Fruit fly (Drosophila melanogaster) whole organism, embryonic: ENCODE results near the gene CG16753.

Experiments used
- Ada2b ChIP-seq: fragments of 200-800 bp; sonication (Bioruptor generic); IDR thresholded peaks from 2 replicates; pipeline ENCODE4 v1.3.6; 2022; ENCODE audit warnings: missing biosample characterization, missing genetic modification characterization
- B-H1 ChIP-seq: fragments of 200-800 bp; sonication (Bioruptor generic); IDR thresholded peaks from 3 replicates; pipeline ENCODE4 v1.3.6; 2022; ENCODE audit warnings: missing biosample characterization, missing genetic modification characterization
- CG10209 ChIP-seq: fragments of 200-800 bp; sonication (Bioruptor generic); optimal IDR thresholded peaks from 3 replicates; lab custom pipeline; 2017; ENCODE audit warnings: missing biosample characterization, mild to moderate bottlenecking, missing genetic modification characterization, missing genetic modification reagents
- CG11504 ChIP-seq: fragments of 200-800 bp; sonication (Bioruptor generic); optimal IDR thresholded peaks from 3 replicates; lab custom pipeline; 2019; ENCODE audit warnings: missing biosample characterization, mild to moderate bottlenecking, missing genetic modification characterization, moderate library complexity
- CG11560 ChIP-seq: fragments of 200-800 bp; sonication (Bioruptor generic); IDR thresholded peaks from 3 replicates; pipeline ENCODE4 v1.3.6; 2022; ENCODE audit warnings: missing biosample characterization, missing genetic modification characterization
- CG12071 ChIP-seq: fragments of 200-800 bp; sonication (Bioruptor generic); optimal IDR thresholded peaks from 3 replicates; lab custom pipeline; 2018; ENCODE audit warnings: missing biosample characterization, mild to moderate bottlenecking, missing genetic modification characterization
- CG13287 ChIP-seq: fragments of 200-800 bp; sonication (Bioruptor generic); IDR thresholded peaks from 2 replicates; pipeline ENCODE4 v1.3.6; 2022; ENCODE audit warnings: missing biosample characterization, missing genetic modification characterization; ENCODE audit not compliant: partially characterized antibody
- CG13424 ChIP-seq: fragments of 200-800 bp; sonication (Bioruptor generic); optimal IDR thresholded peaks from 2 replicates; lab custom pipeline; 2019; ENCODE audit warnings: missing biosample characterization, mild to moderate bottlenecking, missing genetic modification characterization, moderate library complexity
- CG13624 ChIP-seq: fragments of 200-800 bp; sonication (Bioruptor generic); optimal IDR thresholded peaks from 2 replicates; lab custom pipeline; 2016; ENCODE audit warnings: missing biosample characterization, missing genetic modification characterization
- CG13894 ChIP-seq: fragments of 200-800 bp; sonication (Bioruptor generic); optimal IDR thresholded peaks from 3 replicates; lab custom pipeline; 2018; ENCODE audit warnings: missing biosample characterization, mild to moderate bottlenecking, missing genetic modification characterization, moderate library complexity
- CG17361 ChIP-seq: fragments of 200-800 bp; sonication (Bioruptor generic); IDR thresholded peaks from 3 replicates; pipeline ENCODE4 v1.3.6; 2022; ENCODE audit warnings: missing biosample characterization, missing genetic modification characterization
- CG17612 ChIP-seq: fragments of 200-800 bp; sonication (Bioruptor generic); IDR thresholded peaks from 2 replicates; pipeline ENCODE4 v1.3.6; 2022; ENCODE audit warnings: missing biosample characterization, missing genetic modification characterization
- CG1792 ChIP-seq: fragments of 200-800 bp; sonication (Bioruptor generic); optimal IDR thresholded peaks from 2 replicates; lab custom pipeline; 2016; ENCODE audit warnings: missing biosample characterization, missing genetic modification characterization
- CG2678 ChIP-seq: fragments of 200-800 bp; sonication (Bioruptor generic); optimal IDR thresholded peaks from 3 replicates; lab custom pipeline; 2019; ENCODE audit warnings: missing biosample characterization, mild to moderate bottlenecking, missing genetic modification characterization, moderate library complexity
- CG4617 ChIP-seq: fragments of 200-800 bp; sonication (Bioruptor generic); optimal IDR thresholded peaks from 3 replicates; lab custom pipeline; 2016; ENCODE audit warnings: missing biosample characterization, missing genetic modification characterization, borderline replicate concordance
- CG6689 ChIP-seq: fragments of 200-800 bp; sonication (Bioruptor generic); IDR thresholded peaks from 2 replicates; pipeline ENCODE4 v1.3.6; 2022; ENCODE audit warnings: missing biosample characterization, missing genetic modification characterization
- Chrac-16 ChIP-seq: fragments of 200-800 bp; sonication (Bioruptor generic); optimal IDR thresholded peaks from 3 replicates; lab custom pipeline; 2016; ENCODE audit warnings: missing biosample characterization, missing genetic modification characterization
- Dip2 ChIP-seq: fragments of 200-800 bp; sonication (Bioruptor generic); IDR thresholded peaks from 2 replicates; pipeline ENCODE4 v1.3.6; 2022; ENCODE audit warnings: missing biosample characterization, missing genetic modification characterization
- Elba2 ChIP-seq: fragments of 200-800 bp; sonication (Bioruptor generic); optimal IDR thresholded peaks from 3 replicates; lab custom pipeline; 2016; ENCODE audit warnings: missing biosample characterization, missing genetic modification characterization
- Max ChIP-seq: fragments of 200-800 bp; sonication (Bioruptor generic); optimal IDR thresholded peaks from 2 replicates; lab custom pipeline; 2016; ENCODE audit warnings: missing biosample characterization, mild to moderate bottlenecking, missing genetic modification characterization
- Meics ChIP-seq: fragments of 200-800 bp; sonication (Bioruptor generic); optimal IDR thresholded peaks from 2 replicates; lab custom pipeline; 2017; ENCODE audit warnings: missing biosample characterization, mild to moderate bottlenecking, missing genetic modification characterization
- Mes4 ChIP-seq: fragments of 200-800 bp; sonication (Bioruptor generic); optimal IDR thresholded peaks from 2 replicates; lab custom pipeline; 2016; ENCODE audit warnings: missing biosample characterization, missing genetic modification characterization
- Oaz ChIP-seq: fragments of 200-800 bp; sonication (Bioruptor generic); IDR thresholded peaks from 2 replicates; pipeline ENCODE4 v1.3.6; 2022; ENCODE audit warnings: missing biosample characterization, missing genetic modification characterization
- Opbp ChIP-seq: fragments of 200-800 bp; sonication (Bioruptor generic); IDR thresholded peaks from 3 replicates; pipeline ENCODE4 v1.3.6; 2022; ENCODE audit warnings: missing biosample characterization, missing genetic modification characterization; ENCODE audit not compliant: partially characterized antibody
- Optix ChIP-seq: fragments of 200-800 bp; sonication (Bioruptor generic); IDR thresholded peaks from 3 replicates; pipeline ENCODE4 v1.3.6; 2022; ENCODE audit warnings: missing biosample characterization, missing genetic modification characterization
- Pdp1 ChIP-seq, 2 experiments: fragments of 200-800 bp; sonication (Bioruptor generic); optimal IDR thresholded peaks; 3 replicates each; lab custom pipeline; 2016; ENCODE audit warnings: missing biosample characterization in 2 of 2, missing genetic modification characterization in 2 of 2, mild to moderate bottlenecking in 1 of 2, moderate library complexity in 1 of 2
- Rfx ChIP-seq: fragments of 200-800 bp; sonication (Bioruptor generic); IDR thresholded peaks from 2 replicates; pipeline ENCODE4 v1.3.6; 2022; ENCODE audit warnings: missing biosample characterization, missing genetic modification characterization
- Sin3A ChIP-seq: fragments of >200 bp; optimal IDR thresholded peaks from 2 replicates; lab custom pipeline; 2018
- Trl ChIP-seq, 3 experiments: fragments of >200 bp in 2 of 3; fragments of 200-800 bp in 1 of 3; sonication (Bioruptor generic) in 1 of 3; optimal IDR thresholded peaks; 2 replicates in 1 of 3; 3 replicates in 2 of 3; lab custom pipeline; 2016 to 2017; ENCODE audit warnings: missing biosample characterization in 1 of 3, missing genetic modification characterization in 1 of 3
- Vsx1 ChIP-seq: fragments of 200-800 bp; sonication (Bioruptor generic); optimal IDR thresholded peaks from 2 replicates; lab custom pipeline; 2017; ENCODE audit warnings: missing biosample characterization, mild to moderate bottlenecking, missing genetic modification characterization, missing genetic modification reagents
- Xbp1 ChIP-seq: fragments of 200-800 bp; sonication (Bioruptor generic); optimal IDR thresholded peaks from 3 replicates; lab custom pipeline; 2016; ENCODE audit warnings: missing biosample characterization, mild to moderate bottlenecking, missing genetic modification characterization
- abd-A ChIP-seq: fragments of 200-800 bp; sonication (Bioruptor generic); optimal IDR thresholded peaks from 3 replicates; lab custom pipeline; 2019; ENCODE audit warnings: missing biosample characterization, mild to moderate bottlenecking, missing genetic modification characterization, moderate library complexity
- ase ChIP-seq: fragments of 200-800 bp; sonication (Bioruptor generic); IDR thresholded peaks from 3 replicates; pipeline ENCODE4 v1.3.6; 2022; ENCODE audit warnings: missing biosample characterization, missing genetic modification characterization
- az2 ChIP-seq: fragments of 200-800 bp; sonication (Bioruptor generic); optimal IDR thresholded peaks from 3 replicates; lab custom pipeline; 2016; ENCODE audit warnings: missing biosample characterization, missing genetic modification characterization
- bab2 ChIP-seq: fragments of 200-800 bp; sonication (Bioruptor generic); optimal IDR thresholded peaks from 2 replicates; lab custom pipeline; 2016; ENCODE audit warnings: missing biosample characterization, missing genetic modification characterization
- bigmax ChIP-seq: fragments of 200-800 bp; sonication (Bioruptor generic); optimal IDR thresholded peaks from 2 replicates; lab custom pipeline; 2018; ENCODE audit warnings: missing biosample characterization, mild to moderate bottlenecking, missing genetic modification characterization
- da ChIP-seq: fragments of 200-800 bp; sonication (Bioruptor generic); optimal IDR thresholded peaks from 2 replicates; lab custom pipeline; 2016; ENCODE audit warnings: missing biosample characterization, missing genetic modification characterization
- dmrt11E ChIP-seq: fragments of 200-800 bp; sonication (Bioruptor generic); optimal IDR thresholded peaks from 3 replicates; lab custom pipeline; 2018; ENCODE audit warnings: missing biosample characterization, mild to moderate bottlenecking, missing genetic modification characterization, moderate library complexity
- fru ChIP-seq: fragments of >200 bp; optimal IDR thresholded peaks from 2 replicates; lab custom pipeline; 2017
- grn ChIP-seq: fragments of 200-800 bp; sonication (Bioruptor generic); optimal IDR thresholded peaks from 3 replicates; lab custom pipeline; 2017; ENCODE audit warnings: missing biosample characterization, missing genetic modification characterization
- gro ChIP-seq: fragments of 200-800 bp; sonication (Bioruptor generic); optimal IDR thresholded peaks from 2 replicates; lab custom pipeline; 2016; ENCODE audit warnings: missing biosample characterization, missing genetic modification characterization
- mam ChIP-seq: fragments of 200-800 bp; sonication (Bioruptor generic); optimal IDR thresholded peaks from 3 replicates; lab custom pipeline; 2016; ENCODE audit warnings: missing biosample characterization, missing genetic modification characterization
- p53 ChIP-seq: fragments of 200-800 bp; sonication (Bioruptor generic); optimal IDR thresholded peaks from 2 replicates; lab custom pipeline; 2016; ENCODE audit warnings: missing biosample characterization, missing genetic modification characterization
- psq ChIP-seq: fragments of 200-800 bp; sonication (Bioruptor generic); optimal IDR thresholded peaks from 2 replicates; lab custom pipeline; 2017; ENCODE audit warnings: missing biosample characterization, missing genetic modification characterization
- scrt ChIP-seq: fragments of 200-800 bp; sonication (Bioruptor generic); optimal IDR thresholded peaks from 2 replicates; lab custom pipeline; 2018; ENCODE audit warnings: missing biosample characterization, mild to moderate bottlenecking, missing genetic modification characterization, moderate library complexity
- sqz ChIP-seq: fragments of 200-800 bp; sonication (Bioruptor generic); optimal IDR thresholded peaks from 3 replicates; lab custom pipeline; 2018; ENCODE audit warnings: missing biosample characterization, mild to moderate bottlenecking, missing genetic modification characterization
- ssp ChIP-seq: fragments of 200-800 bp; sonication (Bioruptor generic); IDR thresholded peaks from 2 replicates; pipeline ENCODE4 v1.3.6; 2022; ENCODE audit warnings: missing biosample characterization, missing genetic modification characterization
- unc-4 ChIP-seq: fragments of 200-800 bp; sonication (Bioruptor generic); IDR thresholded peaks from 2 replicates; pipeline ENCODE4 v1.3.6; 2022; ENCODE audit warnings: missing biosample characterization, missing genetic modification characterization; ENCODE audit not compliant: partially characterized antibody
- wor ChIP-seq: fragments of 200-800 bp; sonication (Bioruptor generic); IDR thresholded peaks from 2 replicates; pipeline ENCODE4 v1.3.6; 2022; ENCODE audit warnings: missing biosample characterization, missing genetic modification characterization
- zfh1 ChIP-seq: fragments of 200-800 bp; sonication (Bioruptor generic); IDR thresholded peaks from 3 replicates; pipeline ENCODE4 v1.3.6; 2022; ENCODE audit warnings: missing biosample characterization, missing genetic modification characterization

CG16753 gene

DNA sequence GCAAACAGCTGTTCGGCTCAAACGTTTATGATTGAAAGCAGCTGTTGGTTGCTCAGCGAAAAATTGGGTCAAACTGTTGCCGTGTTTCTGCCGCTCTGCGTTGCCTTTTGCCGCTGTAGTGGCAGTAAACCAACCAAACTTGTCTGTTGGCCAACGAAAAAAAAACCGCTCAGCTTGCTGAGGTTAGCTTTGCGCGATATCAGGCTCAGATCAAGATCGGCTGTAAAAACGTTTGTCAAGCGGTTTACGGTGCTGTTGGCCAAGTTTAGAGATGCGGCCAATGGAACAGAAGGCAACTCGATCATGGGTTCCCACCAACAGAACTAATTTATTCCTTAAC is 24.2 kb downstream of the CG16753 start (continued):
- no peak for TF ChIP-seq Ada2b (GFP tag; lab: Robert Waterston, UW)
- TF ChIP-seq CG13287 (GFP tag; lab: Robert Waterston, UW), result peak; percentile 26; the same call in 1 of the 2 replicates
- no peak for TF ChIP-seq CG12071 (GFP tag; lab: Kevin White, UChicago)
- TF ChIP-seq grn, result peak; percentile 75
- no peak for TF ChIP-seq Xbp1
- TF ChIP-seq sqz (GFP tag; lab: Kevin White, UChicago), result peak; percentile 70
- TF ChIP-seq Oaz, result no peak
- no peak for TF ChIP-seq bigmax
- peak; percentile 22 for TF ChIP-seq abd-A (tag; lab: Kevin White, UChicago)
- no peak for TF ChIP-seq Sin3A
- no peak for TF ChIP-seq psq
- TF ChIP-seq p53 (GFP tag; lab: Kevin White, UChicago), result no peak
- TF ChIP-seq unc-4 (GFP tag; lab: Robert Waterston, UW), result no peak
- TF ChIP-seq CG17612, result no peak
- TF ChIP-seq zfh1 (GFP tag; lab: Robert Waterston, UW), result no peak
- no peak for TF ChIP-seq dmrt11E (tag; lab: Kevin White, UChicago)
- no peak for TF ChIP-seq Trl (optimal IDR thresholded peaks at IDR 0.05; lab: Kevin White, UChicago)
- no peak for TF ChIP-seq Trl (GFP tag; optimal IDR thresholded peaks at IDR 0.05; lab: Kevin White, UChicago)
- no peak for TF ChIP-seq CG13624
- no peak for TF ChIP-seq ssp (GFP tag; lab: Robert Waterston, UW)
- no peak for TF ChIP-seq CG11504 (tag; lab: Kevin White, UChicago)
- TF ChIP-seq bab2 (GFP tag; lab: Kevin White, UChicago), result no peak
- TF ChIP-seq CG13424 (tag; lab: Kevin White, UChicago), result no peak
- TF ChIP-seq Opbp, result no peak

DNA sequence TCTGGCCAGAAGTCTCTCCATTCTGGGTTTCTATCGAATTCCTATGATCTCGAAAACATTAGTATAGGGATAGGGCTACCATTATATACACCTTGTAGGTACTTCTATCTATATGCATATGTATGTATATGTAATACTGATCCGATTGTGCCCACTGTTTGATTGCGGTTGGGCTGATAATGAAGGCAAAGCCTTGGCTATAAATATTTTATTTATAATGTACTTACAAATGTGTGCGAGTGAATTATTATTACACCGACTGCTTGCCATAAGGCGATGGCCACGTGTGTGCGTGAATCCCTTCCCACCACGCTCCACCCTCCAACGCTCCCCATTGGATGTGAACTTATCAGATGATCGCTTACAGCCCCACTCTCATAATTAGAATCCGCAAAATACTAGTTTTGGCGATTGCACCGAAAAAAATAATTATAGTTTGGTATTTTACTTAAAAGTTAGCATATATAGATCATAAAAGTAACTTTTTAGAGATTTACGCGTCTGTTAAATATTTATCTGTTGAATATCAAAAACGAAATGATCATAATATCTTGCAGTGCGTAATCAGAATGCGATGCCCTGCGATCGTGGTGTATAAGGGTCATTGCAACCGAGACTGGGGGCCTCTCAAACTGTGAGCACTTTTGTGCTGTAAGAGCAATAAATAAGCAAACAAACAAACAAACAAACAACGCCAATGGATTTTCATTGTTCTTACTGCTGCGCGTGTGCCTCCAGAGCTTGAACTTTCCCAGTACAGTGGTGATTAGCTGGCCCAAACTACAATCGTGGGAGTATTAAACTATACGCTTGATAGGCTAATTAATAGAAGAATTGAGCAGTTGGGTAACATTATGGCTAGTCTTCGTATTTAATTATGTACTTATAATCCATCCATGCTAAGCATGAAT is 25.5 kb downstream of the CG16753 start:
- no peak for TF ChIP-seq Elba2
- peak; percentile 60; the same call in 1 of the 2 replicates for TF ChIP-seq Rfx (GFP tag; lab: Robert Waterston, UW)
- peak; percentile 37 for TF ChIP-seq CG1792
- TF ChIP-seq B-H1 (GFP tag; lab: Robert Waterston, UW), result peak; percentile 31; the same call in 2 of the 3 replicates
- peak; percentile 23; the same call in 1 of the 2 replicates for TF ChIP-seq wor (GFP tag; lab: Robert Waterston, UW)
- no peak for TF ChIP-seq mam (GFP tag; lab: Kevin White, UChicago)
- TF ChIP-seq CG6689 (GFP tag; lab: Robert Waterston, UW), result peak; percentile 43
- TF ChIP-seq Optix, result peak; percentile 37; the same call in 2 of the 3 replicates
- peak; percentile 12 for TF ChIP-seq Max (GFP tag; lab: Kevin White, UChicago)
- no peak for TF ChIP-seq CG17361 (GFP tag; lab: Robert Waterston, UW)
- peak; percentile 43; the same call in 1 of the 3 replicates for TF ChIP-seq ase
- no peak for TF ChIP-seq az2 (GFP tag; lab: Kevin White, UChicago)
- no peak for TF ChIP-seq Dip2 (GFP tag; lab: Robert Waterston, UW)
- no peak for TF ChIP-seq Chrac-16
- TF ChIP-seq Vsx1, result peak; percentile 45
- TF ChIP-seq Mes4 (GFP tag; lab: Kevin White, UChicago), result peak; percentile 22
- peak; percentile 59 for TF ChIP-seq CG2678
- TF ChIP-seq da (GFP tag; lab: Kevin White, UChicago), result no peak
- no peak for TF ChIP-seq CG13894 (tag; lab: Kevin White, UChicago)
- TF ChIP-seq Meics (GFP tag; lab: Kevin White, UChicago), result peak; percentile 6
- TF ChIP-seq zfh1 (GFP tag; lab: Robert Waterston, UW), result peak; percentile 46; the same call in 2 of the 3 replicates
- TF ChIP-seq Opbp, result no peak
- peak; percentile 32 for TF ChIP-seq gro
- peak; percentile 15 for TF ChIP-seq CG10209 (GFP tag; lab: Kevin White, UChicago)
- TF ChIP-seq fru (lab: Kevin White, UChicago), result no peak
- no peak for TF ChIP-seq CG4617
- no peak for TF ChIP-seq scrt (GFP tag; lab: Kevin White, UChicago)
- TF ChIP-seq Pdp1 (GFP tag; optimal IDR thresholded peaks at IDR 0.05; lab: Kevin White, UChicago), result peak in 1 of 2 experiments; percentile 51
- TF ChIP-seq CG11560 (tag; lab: Robert Waterston, UW), result 0 out of 3 replicates have a peak, but pooled peaks have one; percentile 10
